Worm (Caenorhabditis elegans) whole organism, late embryonic: ENCODE data around the gene Y26E6A.2.

Source experiments
- ama-1 ChIP-seq: fragments of 150-350 bp; optimal IDR thresholded peaks from 2 replicates; lab custom pipeline; 2014
- ceh-30 ChIP-seq: fragments of 150-350 bp; optimal IDR thresholded peaks from 2 replicates; lab custom pipeline; 2014; ENCODE audit warnings: missing biosample characterization, missing genetic modification characterization
- ceh-9 ChIP-seq: sonication (generic microtip); optimal IDR thresholded peaks from 2 replicates; lab custom pipeline; 2016; ENCODE audit warnings: mild to moderate bottlenecking, missing genetic modification characterization, inconsistent platforms, missing compliant biosample characterization
- elt-2 ChIP-seq: sonication (generic microtip); optimal IDR thresholded peaks from 2 replicates; lab custom pipeline; 2016; ENCODE audit warnings: missing genetic modification reagents, missing genetic modification characterization, missing compliant biosample characterization
- hlh-8 ChIP-seq: sonication (generic microtip); optimal IDR thresholded peaks from 2 replicates; lab custom pipeline; 2016; ENCODE audit warnings: missing genotype, missing genetic modification characterization, missing compliant biosample characterization
- mec-3 ChIP-seq: sonication (generic microtip); optimal IDR thresholded peaks from 2 replicates; lab custom pipeline; 2016; ENCODE audit warnings: borderline replicate concordance, missing genetic modification characterization, missing compliant biosample characterization
- pqm-1 ChIP-seq: sonication (generic microtip); optimal IDR thresholded peaks from 2 replicates; lab custom pipeline; 2016; ENCODE audit warnings: missing genetic modification characterization, missing compliant biosample characterization
- rnt-1 ChIP-seq: sonication (generic microtip); optimal IDR thresholded peaks from 2 replicates; lab custom pipeline; 2016; ENCODE audit warnings: missing genetic modification characterization, missing compliant biosample characterization
- tbx-2 ChIP-seq: sonication (generic microtip); optimal IDR thresholded peaks from 2 replicates; lab custom pipeline; 2016; ENCODE audit warnings: missing genetic modification characterization, missing compliant biosample characterization
- unc-3 ChIP-seq, 2 experiments: fragments of 200-800 bp in 1 of 2; sonication (Bioruptor generic) in 1 of 2; sonication (generic microtip) in 1 of 2; conservative IDR thresholded peaks in 1 of 2; optimal IDR thresholded peaks in 1 of 2; 2 replicates each; pipeline versions ENCODE4 v1.3.6 to Lab custom; 2016 to 2022; ENCODE audit warnings: missing compliant biosample characterization in 2 of 2, missing genetic modification characterization in 2 of 2, missing genetic modification reagents in 1 of 2
- unc-55 ChIP-seq: sonication (generic microtip); optimal IDR thresholded peaks from 2 replicates; lab custom pipeline; 2017; ENCODE audit warnings: missing biosample characterization, missing genetic modification reagents, missing genetic modification characterization

- no peak for TF ChIP-seq ceh-30 (tag; lab: Kevin White, UChicago)
- no peak for TF ChIP-seq hlh-8 (tag; lab: Kevin White, UChicago)
- no peak for TF ChIP-seq unc-55 (GFP tag; lab: Kevin White, UChicago)
- no peak for TF ChIP-seq unc-3 (GFP tag; conservative IDR thresholded peaks at IDR 0.05; lab: Robert Waterston, UW)
- no peak for TF ChIP-seq unc-3 (tag; optimal IDR thresholded peaks at IDR 0.05; lab: Kevin White, UChicago)
- no peak for TF ChIP-seq pqm-1 (tag; lab: Kevin White, UChicago)
- no peak for TF ChIP-seq ceh-9 (tag; lab: Kevin White, UChicago)
- TF ChIP-seq elt-2 (tag; lab: Kevin White, UChicago), result no peak
- TF ChIP-seq rnt-1 (tag; lab: Kevin White, UChicago), result no peak
- no peak for TF ChIP-seq ama-1 (lab: Kevin White, UChicago)
- no peak for TF ChIP-seq tbx-2
- no peak for TF ChIP-seq mec-3 (tag; lab: Kevin White, UChicago)
Measured at ce11 chrX:13940287-13940686, 26.1 kb upstream of the Y26E6A.2 start.
